Fruit fly (Drosophila melanogaster) Kc167 (cell line): ENCODE data around the gene fkh.

Experiments
- Myc ChIP-seq: fragments of >200 bp; optimal IDR thresholded peaks from 2 replicates; lab custom pipeline; 2017; ENCODE audit warnings: missing external identifiers
- Sin3A ChIP-seq: fragments of >200 bp; optimal IDR thresholded peaks from 2 replicates; lab custom pipeline; 2018; ENCODE audit warnings: missing external identifiers
- h ChIP-seq: fragments of >200 bp; optimal IDR thresholded peaks from 3 replicates; lab custom pipeline; 2018; ENCODE audit warnings: missing external identifiers
- insv ChIP-seq: fragments of >200 bp; optimal IDR thresholded peaks from 3 replicates; lab custom pipeline; 2018; ENCODE audit warnings: missing external identifiers
- psq ChIP-seq: fragments of >200 bp; optimal IDR thresholded peaks from 2 replicates; lab custom pipeline; 2017; ENCODE audit warnings: missing external identifiers
- ttk ChIP-seq: sonication (Bioruptor generic); optimal IDR thresholded peaks from 2 replicates; lab custom pipeline; 2017; ENCODE audit warnings: missing external identifiers

Gene fkh

dm6 chr3R:28620813-28621212, 35.7 kb upstream of the fkh start:
- TF ChIP-seq ttk (lab: Kevin White, UChicago) (no peak), psq (lab: Kevin White, UChicago) (no peak), h (lab: Kevin White, UChicago) (no peak), insv (lab: Kevin White, UChicago) (no peak), Sin3A (no peak), Myc (lab: Kevin White, UChicago) (no peak)

- TF ChIP-seq Sin3A (no peak), insv (lab: Kevin White, UChicago) (no peak), h (lab: Kevin White, UChicago) (no peak), Myc (lab: Kevin White, UChicago) (no peak), psq (lab: Kevin White, UChicago) (no peak), ttk (lab: Kevin White, UChicago) (no peak)
These were observed 20.8 kb upstream of the fkh start, which contains the start of gene CG9986 for dm6 chr3R:28605835-28606234. TSS of gene CG9986 (plus strand) at chr3R:28606079.

dm6 chr3R:28603561-28603960, 18.5 kb upstream of the fkh start:
- TF ChIP-seq insv (lab: Kevin White, UChicago) (no peak), Sin3A (no peak), psq (lab: Kevin White, UChicago) (no peak), Myc (lab: Kevin White, UChicago) (no peak), h (lab: Kevin White, UChicago) (no peak), ttk (lab: Kevin White, UChicago) (no peak)

dm6 chr3R:28600144-28600792, 15.2 kb upstream of the fkh start:
- TF ChIP-seq Sin3A (no peak), ttk (lab: Kevin White, UChicago) (no peak), insv (lab: Kevin White, UChicago) (no peak), Myc (lab: Kevin White, UChicago) (no peak), h (lab: Kevin White, UChicago) (no peak), psq (lab: Kevin White, UChicago) (no peak)

dm6 chr3R:28599238-28600127, 14.4 kb upstream of the fkh start, which contains the start of the genes Noa36 and Hrb98DE:
TSS of gene Noa36 (minus strand) at chr3R:28599288.
TSS of gene Hrb98DE (plus strand) at chr3R:28599834.
- no peak for TF ChIP-seq h (lab: Kevin White, UChicago)

dm6 chr3R:28597527-28597926, 12.5 kb upstream of the fkh start:
- TF ChIP-seq psq (lab: Kevin White, UChicago) = no peak
- TF ChIP-seq ttk (lab: Kevin White, UChicago) = no peak

dm6 chr3R:28596357-28596756, 11.3 kb upstream of the fkh start:
- TF ChIP-seq Sin3A (no peak), ttk (lab: Kevin White, UChicago) (no peak), h (lab: Kevin White, UChicago) (no peak), insv (lab: Kevin White, UChicago) (no peak), psq (lab: Kevin White, UChicago) (no peak), Myc (lab: Kevin White, UChicago) (no peak)

dm6 chr3R:28595855-28596254, 10.8 kb upstream of the fkh start:
- TF ChIP-seq Myc (lab: Kevin White, UChicago) (no peak), ttk (lab: Kevin White, UChicago) (no peak), h (lab: Kevin White, UChicago) (no peak), psq (lab: Kevin White, UChicago) (no peak), insv (lab: Kevin White, UChicago) (no peak), Sin3A (no peak)

dm6 chr3R:28594900-28595299, 9.8 kb upstream of the fkh start:
- TF ChIP-seq Sin3A (no peak), h (lab: Kevin White, UChicago) (no peak), psq (lab: Kevin White, UChicago) (no peak), Myc (lab: Kevin White, UChicago) (no peak), ttk (lab: Kevin White, UChicago) (no peak), insv (lab: Kevin White, UChicago) (no peak)

- TF ChIP-seq psq (lab: Kevin White, UChicago) = no peak
These were observed 5.4 kb upstream of the fkh start for dm6 chr3R:28590462-28590861.

dm6 chr3R:28588395-28589050, 3.5 kb upstream of the fkh start:
- TF ChIP-seq ttk (lab: Kevin White, UChicago) = no peak
- TF ChIP-seq Sin3A = no peak
- no peak for TF ChIP-seq psq (lab: Kevin White, UChicago)
- no peak for TF ChIP-seq h (lab: Kevin White, UChicago)
- TF ChIP-seq insv (lab: Kevin White, UChicago) = no peak
- no peak for TF ChIP-seq Myc (lab: Kevin White, UChicago)

dm6 chr3R:28586943-28587342, 1.9 kb upstream of the fkh start:
- TF ChIP-seq psq (lab: Kevin White, UChicago) = no peak
- no peak for TF ChIP-seq Sin3A
- no peak for TF ChIP-seq ttk (lab: Kevin White, UChicago)
- TF ChIP-seq Myc (lab: Kevin White, UChicago) = no peak
- TF ChIP-seq h (lab: Kevin White, UChicago) = no peak
- TF ChIP-seq insv (lab: Kevin White, UChicago) = no peak
